Worm (Caenorhabditis elegans) whole organism, L2 larva: ENCODE measurements around the gene inx-6.
A peak's percentile ranks its signal among the peaks of the same experiment; 100 is the strongest.

Experiments used
- C34F6.9 ChIP-seq: fragments of 150-350 bp; optimal IDR thresholded peaks from 2 replicates; lab custom pipeline; 2014; ENCODE audit warnings: missing biosample characterization, missing genetic modification characterization
- F13H6.1 ChIP-seq: sonication (generic microtip); optimal IDR thresholded peaks from 2 replicates; lab custom pipeline; 2016; ENCODE audit warnings: missing genetic modification characterization, missing compliant biosample characterization
- R02D3.7 ChIP-seq: fragments of 150-350 bp; optimal IDR thresholded peaks from 2 replicates; lab custom pipeline; 2014; ENCODE audit warnings: missing biosample characterization, missing genetic modification characterization
- Y55F3AM.14 ChIP-seq: fragments of 200-800 bp; sonication (Bioruptor generic); optimal IDR thresholded peaks from 2 replicates; lab custom pipeline; 2018; ENCODE audit warnings: mild to moderate bottlenecking, missing genetic modification characterization, missing compliant biosample characterization
- ZK546.5 ChIP-seq: sonication (generic microtip); optimal IDR thresholded peaks from 2 replicates; lab custom pipeline; 2017; ENCODE audit warnings: missing biosample characterization, missing genetic modification characterization
- alr-1 ChIP-seq: fragments of 150-350 bp; optimal IDR thresholded peaks from 2 replicates; lab custom pipeline; 2014; ENCODE audit warnings: missing biosample characterization, missing genetic modification characterization
- aly-2 ChIP-seq: fragments of 150-350 bp; optimal IDR thresholded peaks from 2 replicates; lab custom pipeline; 2014; ENCODE audit warnings: missing biosample characterization, missing genetic modification characterization
- blmp-1 ChIP-seq: sonication (generic microtip); optimal IDR thresholded peaks from 2 replicates; lab custom pipeline; 2017; ENCODE audit warnings: missing genetic modification characterization, mild to moderate bottlenecking, missing compliant biosample characterization, antibody characterized with exemption, moderate library complexity; ENCODE audit not compliant: insufficient read depth
- ceh-16 ChIP-seq: fragments of 150-350 bp; optimal IDR thresholded peaks from 2 replicates; lab custom pipeline; 2014; ENCODE audit warnings: missing biosample characterization, missing genetic modification characterization
- ceh-82 ChIP-seq: fragments of 150-350 bp; optimal IDR thresholded peaks from 2 replicates; lab custom pipeline; 2014; ENCODE audit warnings: missing biosample characterization, missing genetic modification characterization
- crh-2 ChIP-seq: sonication (generic microtip); optimal IDR thresholded peaks from 2 replicates; lab custom pipeline; 2017; ENCODE audit warnings: missing biosample characterization, missing genetic modification characterization
- dmd-4 ChIP-seq: sonication (generic microtip); optimal IDR thresholded peaks from 2 replicates; lab custom pipeline; 2017; ENCODE audit warnings: missing biosample characterization, missing genetic modification characterization
- elt-3 ChIP-seq: sonication (generic microtip); optimal IDR thresholded peaks from 2 replicates; lab custom pipeline; 2017; ENCODE audit warnings: missing biosample characterization, missing genetic modification characterization
- fos-1 ChIP-seq: fragments of 150-350 bp; optimal IDR thresholded peaks from 2 replicates; lab custom pipeline; 2014; ENCODE audit warnings: missing biosample characterization, missing genetic modification characterization
- gmeb-1 ChIP-seq: fragments of 150-350 bp; optimal IDR thresholded peaks from 2 replicates; lab custom pipeline; 2014; ENCODE audit warnings: missing biosample characterization, missing genetic modification characterization
- lin-11 ChIP-seq: fragments of 150-350 bp; sonication (generic microtip); optimal IDR thresholded peaks from 2 replicates; lab custom pipeline; 2014; ENCODE audit warnings: missing biosample characterization, missing genetic modification characterization, inconsistent platforms, mixed read lengths
- lsy-2 ChIP-seq, 2 experiments: fragments of 150-350 bp in 1 of 2; sonication (generic microtip) in 1 of 2; optimal IDR thresholded peaks; 2 replicates each; lab custom pipeline; 2014 to 2017; ENCODE audit warnings: missing biosample characterization in 2 of 2, missing genetic modification characterization in 2 of 2
- mab-5 ChIP-seq: fragments of 150-350 bp; optimal IDR thresholded peaks from 2 replicates; lab custom pipeline; 2014; ENCODE audit warnings: missing biosample characterization, missing genetic modification characterization
- mbf-1 ChIP-seq: sonication (generic microtip); optimal IDR thresholded peaks from 2 replicates; lab custom pipeline; 2017; ENCODE audit warnings: missing biosample characterization, missing genetic modification characterization
- mdl-1 ChIP-seq, 2 experiments: fragments of 150-350 bp in 1 of 2; sonication (generic microtip) in 1 of 2; optimal IDR thresholded peaks; 2 replicates each; lab custom pipeline; 2017; ENCODE audit warnings: missing biosample characterization in 2 of 2, missing genetic modification characterization in 2 of 2
- nhr-10 ChIP-seq: sonication (generic microtip); optimal IDR thresholded peaks from 2 replicates; lab custom pipeline; 2017; ENCODE audit warnings: missing biosample characterization, missing genetic modification characterization
- nhr-129 ChIP-seq: fragments of 150-350 bp; optimal IDR thresholded peaks from 2 replicates; lab custom pipeline; 2014; ENCODE audit warnings: missing biosample characterization, missing genetic modification characterization
- nhr-25 ChIP-seq: fragments of 150-350 bp; sonication (generic microtip); optimal IDR thresholded peaks from 3 replicates; lab custom pipeline; 2014; ENCODE audit warnings: missing biosample characterization, missing genetic modification characterization
- nhr-6 ChIP-seq: fragments of 150-350 bp; optimal IDR thresholded peaks from 2 replicates; lab custom pipeline; 2014; ENCODE audit warnings: missing biosample characterization, missing genetic modification characterization
- nhr-77 ChIP-seq: fragments of 150-350 bp; optimal IDR thresholded peaks from 2 replicates; lab custom pipeline; 2014; ENCODE audit warnings: missing biosample characterization, missing genetic modification characterization
- sem-4 ChIP-seq: fragments of 150-350 bp; optimal IDR thresholded peaks from 2 replicates; lab custom pipeline; 2014; ENCODE audit warnings: missing biosample characterization, missing genetic modification reagents, missing genetic modification characterization
- skn-1 ChIP-seq: sonication (generic microtip); optimal IDR thresholded peaks from 2 replicates; lab custom pipeline; 2017; ENCODE audit warnings: missing biosample characterization, missing genetic modification characterization
- sma-3 ChIP-seq: sonication (generic microtip); optimal IDR thresholded peaks from 2 replicates; lab custom pipeline; 2016; ENCODE audit warnings: missing genetic modification reagents, missing genetic modification characterization, missing compliant biosample characterization
- sma-9 ChIP-seq, 2 experiments: fragments of 150-350 bp in 1 of 2; sonication (generic microtip) in 1 of 2; optimal IDR thresholded peaks; 2 replicates each; lab custom pipeline; 2014 to 2016; ENCODE audit warnings: missing genetic modification characterization in 2 of 2, mild to moderate bottlenecking in 1 of 2, missing biosample characterization in 1 of 2, missing compliant biosample characterization in 1 of 2, missing genetic modification reagents in 1 of 2, moderate library complexity in 1 of 2
- snpc-4 ChIP-seq: fragments of 150-350 bp; optimal IDR thresholded peaks from 2 replicates; lab custom pipeline; 2014; ENCODE audit warnings: missing biosample characterization, missing genetic modification characterization
- unc-39 ChIP-seq: fragments of 150-350 bp; optimal IDR thresholded peaks from 2 replicates; lab custom pipeline; 2014; ENCODE audit warnings: missing biosample characterization, missing genetic modification characterization
- unc-55 ChIP-seq: fragments of 150-350 bp; sonication (generic microtip); optimal IDR thresholded peaks from 3 replicates; lab custom pipeline; 2014; ENCODE audit warnings: missing biosample characterization, missing genetic modification reagents, missing genetic modification characterization
- unc-62 ChIP-seq: fragments of 150-350 bp; optimal IDR thresholded peaks from 2 replicates; lab custom pipeline; 2014; ENCODE audit warnings: missing biosample characterization, missing genetic modification reagents, missing genetic modification characterization
- zag-1 ChIP-seq: fragments of 150-350 bp; optimal IDR thresholded peaks from 2 replicates; lab custom pipeline; 2014; ENCODE audit warnings: missing biosample characterization, missing genetic modification characterization
- ztf-1 ChIP-seq: fragments of 200-800 bp; sonication (Bioruptor generic); conservative IDR thresholded peaks from 2 replicates; pipeline ENCODE4 v1.3.6; 2022; ENCODE audit warnings: missing genetic modification characterization, missing compliant biosample characterization
- ztf-11 ChIP-seq: sonication (generic microtip); optimal IDR thresholded peaks from 2 replicates; lab custom pipeline; 2017; ENCODE audit warnings: missing biosample characterization, missing genetic modification characterization
- ztf-4 ChIP-seq: fragments of 150-350 bp; optimal IDR thresholded peaks from 2 replicates; lab custom pipeline; 2014; ENCODE audit warnings: missing biosample characterization, missing genetic modification characterization

inx-6 gene

ce11 chrIV:12724641-12725040, 21.7 kb upstream of the inx-6 start, which contains the start of the genes T23F6.3 and rbd-1 (continued):
- TF ChIP-seq ztf-11 (tag; lab: Kevin White, UChicago) (no peak), nhr-6 (tag; lab: Kevin White, UChicago) (peak; percentile 78), F13H6.1 (tag; lab: Kevin White, UChicago) (peak; percentile 89), sma-3 (GFP tag; lab: Kevin White, UChicago) (peak; percentile 95), crh-2 (tag; lab: Kevin White, UChicago) (peak; percentile 90), C34F6.9 (tag; lab: Kevin White, UChicago) (peak; percentile 87), blmp-1 (no peak), mab-5 (tag; lab: Kevin White, UChicago) (peak; percentile 84), nhr-25 (tag; lab: Kevin White, UChicago) (peak; percentile 83), lin-11 (tag; lab: Kevin White, UChicago) (peak; percentile 69)

- TF ChIP-seq snpc-4 (tag; lab: Kevin White, UChicago) = no peak
- no peak for TF ChIP-seq nhr-129 (tag; lab: Kevin White, UChicago)
- no peak for TF ChIP-seq crh-2 (tag; lab: Kevin White, UChicago)
- TF ChIP-seq ztf-11 (tag; lab: Kevin White, UChicago) = no peak
- TF ChIP-seq fos-1 = no peak
- no peak for TF ChIP-seq unc-55
- TF ChIP-seq zag-1 (tag; lab: Kevin White, UChicago) = no peak
- TF ChIP-seq elt-3 (tag; lab: Kevin White, UChicago) = no peak
- TF ChIP-seq unc-39 (tag; lab: Kevin White, UChicago) = no peak
- TF ChIP-seq R02D3.7 (tag; lab: Kevin White, UChicago) = no peak
- no peak for TF ChIP-seq nhr-10 (tag; lab: Kevin White, UChicago)
- no peak for TF ChIP-seq C34F6.9 (tag; lab: Kevin White, UChicago)
- TF ChIP-seq gmeb-1 (tag; lab: Kevin White, UChicago) = no peak
- TF ChIP-seq ceh-16 = no peak
- TF ChIP-seq sma-9 (GFP tag; optimal IDR thresholded peaks at IDR 0.05; lab: Kevin White, UChicago) = no peak
- no peak for TF ChIP-seq sma-9 (tag; optimal IDR thresholded peaks at IDR 0.05; lab: Kevin White, UChicago)
- TF ChIP-seq lsy-2 (tag; optimal IDR thresholded peaks at IDR 0.05; lab: Kevin White, UChicago) = no peak
- TF ChIP-seq dmd-4 (tag; lab: Kevin White, UChicago) = no peak
These were observed 21.2 kb upstream of the inx-6 start for ce11 chrIV:12725228-12725627.

DNA sequence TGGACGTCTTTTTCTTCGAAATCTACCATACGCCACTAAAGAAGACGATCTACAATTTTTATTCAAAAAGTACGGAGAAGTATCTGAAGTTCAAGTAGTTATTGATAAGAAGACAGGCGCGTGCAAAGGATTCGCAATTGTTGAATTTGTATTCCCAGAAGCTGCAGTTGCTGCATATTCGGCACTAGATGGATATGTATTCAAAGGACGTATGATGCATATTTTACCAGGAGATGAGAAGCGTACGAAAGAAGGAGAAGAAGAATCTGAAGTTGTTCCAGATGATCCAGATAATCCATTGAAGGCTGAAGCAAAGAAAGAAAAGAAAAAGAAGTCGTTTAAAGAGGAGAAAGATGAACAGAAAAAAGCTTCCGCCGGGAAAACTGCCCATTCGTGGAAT, 20.5 kb upstream of the inx-6 start:
- no peak for TF ChIP-seq unc-62
- TF ChIP-seq sma-3 (GFP tag; lab: Kevin White, UChicago) = no peak
- no peak for TF ChIP-seq C34F6.9 (tag; lab: Kevin White, UChicago)
- no peak for TF ChIP-seq alr-1 (tag; lab: Kevin White, UChicago)
- no peak for TF ChIP-seq skn-1
- TF ChIP-seq mdl-1 (tag; optimal IDR thresholded peaks at IDR 0.05; lab: Kevin White, UChicago) = no peak
- TF ChIP-seq mab-5 (tag; lab: Kevin White, UChicago) = no peak
- no peak for TF ChIP-seq nhr-6 (tag; lab: Kevin White, UChicago)
- TF ChIP-seq nhr-77 (tag; lab: Kevin White, UChicago) = no peak
- TF ChIP-seq zag-1 (tag; lab: Kevin White, UChicago) = no peak
- no peak for TF ChIP-seq ztf-1 (GFP tag; lab: Robert Waterston, UW)
- no peak for TF ChIP-seq nhr-129 (tag; lab: Kevin White, UChicago)
- no peak for TF ChIP-seq elt-3 (tag; lab: Kevin White, UChicago)
- TF ChIP-seq ztf-4 (tag; lab: Kevin White, UChicago) = no peak

DNA sequence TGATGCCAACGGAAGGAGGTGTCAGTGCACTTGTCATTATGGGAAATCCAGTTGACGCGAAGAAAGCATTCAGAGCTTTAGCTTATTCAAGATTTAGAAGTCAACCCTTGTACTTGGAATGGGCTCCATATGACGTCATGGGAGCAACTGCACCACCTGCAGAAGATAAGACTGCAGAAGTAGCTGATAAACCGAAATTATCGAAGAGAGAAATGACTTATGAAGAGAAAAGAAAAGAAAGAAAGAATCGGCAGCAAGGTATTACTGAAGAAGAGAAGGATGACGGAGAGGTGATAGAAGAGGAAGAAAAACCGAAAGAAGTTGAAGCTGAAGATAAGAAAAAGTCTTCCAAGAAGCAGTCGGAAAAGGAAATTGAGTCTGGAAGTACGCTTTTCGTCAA, 18.2 kb upstream of the inx-6 start:
- TF ChIP-seq Y55F3AM.14 (GFP tag; lab: Kevin White, UChicago) (no peak), fos-1 (peak; percentile 80)
- TF ChIP-seq, all 48 proteins: peak for 1

DNA sequence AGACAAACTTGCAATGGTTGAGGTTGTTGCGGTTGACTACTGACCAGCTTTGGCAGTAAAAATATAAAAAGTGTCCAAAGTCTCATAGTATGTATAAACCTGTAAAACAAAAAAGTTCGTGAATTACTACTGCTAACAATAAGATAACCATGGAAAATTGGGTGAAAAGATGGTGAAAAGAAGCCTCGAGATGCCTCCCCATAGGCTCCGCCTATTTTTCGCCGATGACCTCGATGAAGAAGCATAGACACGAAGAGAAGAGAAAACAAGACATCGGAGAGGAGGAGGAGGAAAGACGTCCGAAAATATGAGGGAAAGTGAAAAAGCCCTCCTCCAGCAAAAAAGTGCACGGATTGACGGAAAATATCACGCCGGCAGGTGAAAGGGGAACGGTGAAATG, 4.9 kb upstream of the inx-6 start, which contains the start of gene T23F6.5:
T23F6.5 (minus strand) TSS at position 101 of the 400 bp plus-strand sequence.
- TF ChIP-seq sem-4 (tag; lab: Kevin White, UChicago) (no peak), nhr-129 (tag; lab: Kevin White, UChicago) (no peak), ceh-82 (tag; lab: Kevin White, UChicago) (no peak), ztf-1 (GFP tag; lab: Robert Waterston, UW) (no peak), C34F6.9 (tag; lab: Kevin White, UChicago) (no peak), zag-1 (tag; lab: Kevin White, UChicago) (no peak), R02D3.7 (tag; lab: Kevin White, UChicago) (no peak), nhr-77 (tag; lab: Kevin White, UChicago) (no peak), skn-1 (no peak), fos-1 (no peak), nhr-25 (tag; lab: Kevin White, UChicago) (no peak), mbf-1 (tag; lab: Kevin White, UChicago) (no peak), alr-1 (tag; lab: Kevin White, UChicago) (no peak), aly-2 (tag; lab: Kevin White, UChicago) (no peak), ZK546.5 (tag; lab: Kevin White, UChicago) (no peak)
- TF ChIP-seq, all 48 proteins: peak for 0
